Worm (Caenorhabditis elegans) whole organism, L3 larva: ENCODE results near the gene W09D10.4.

Experiments
- R02D3.7 ChIP-seq: fragments of 150-350 bp; optimal IDR thresholded peaks from 2 replicates; lab custom pipeline; 2014; ENCODE audit warnings: missing biosample characterization, missing genetic modification characterization
- ZK546.5 ChIP-seq: sonication (generic microtip); optimal IDR thresholded peaks from 2 replicates; lab custom pipeline; 2017; ENCODE audit warnings: missing biosample characterization, missing genetic modification characterization
- aly-2 ChIP-seq: fragments of 150-350 bp; optimal IDR thresholded peaks from 2 replicates; lab custom pipeline; 2014; ENCODE audit warnings: missing biosample characterization, missing genetic modification characterization
- ama-1 ChIP-seq: fragments of 150-350 bp; optimal IDR thresholded peaks from 2 replicates; lab custom pipeline; 2018
- ceh-16 ChIP-seq: sonication (generic microtip); optimal IDR thresholded peaks from 2 replicates; lab custom pipeline; 2017; ENCODE audit warnings: missing biosample characterization, missing genetic modification characterization
- ceh-28 ChIP-seq: fragments of 150-350 bp; optimal IDR thresholded peaks from 2 replicates; lab custom pipeline; 2014; ENCODE audit warnings: missing biosample characterization, missing genetic modification reagents, missing genetic modification characterization
- ceh-82 ChIP-seq: fragments of 150-350 bp; optimal IDR thresholded peaks from 2 replicates; lab custom pipeline; 2014; ENCODE audit warnings: missing biosample characterization, missing genetic modification characterization
- ceh-9 ChIP-seq: sonication (generic microtip); optimal IDR thresholded peaks from 2 replicates; lab custom pipeline; 2018; ENCODE audit warnings: missing biosample characterization, missing genetic modification characterization
- daf-12 ChIP-seq: fragments of 150-350 bp; optimal IDR thresholded peaks from 2 replicates; lab custom pipeline; 2014; ENCODE audit warnings: missing biosample characterization, missing genetic modification reagents, missing genetic modification characterization
- egl-27 ChIP-seq: sonication (generic microtip); optimal IDR thresholded peaks from 4 replicates; lab custom pipeline; 2017; ENCODE audit warnings: missing biosample characterization, missing genetic modification reagents, missing genetic modification characterization
- egl-5 ChIP-seq: fragments of 150-350 bp; optimal IDR thresholded peaks from 2 replicates; lab custom pipeline; 2017; ENCODE audit warnings: missing biosample characterization, missing genetic modification reagents, missing genetic modification characterization, inconsistent platforms
- elt-1 ChIP-seq: fragments of 150-350 bp; optimal IDR thresholded peaks from 2 replicates; lab custom pipeline; 2014; ENCODE audit warnings: missing biosample characterization, missing genetic modification characterization
- elt-2 ChIP-seq: sonication (generic microtip); optimal IDR thresholded peaks from 2 replicates; lab custom pipeline; 2016; ENCODE audit warnings: missing genetic modification reagents, mild to moderate bottlenecking, missing genetic modification characterization, missing compliant biosample characterization
- elt-3 ChIP-seq, 3 experiments: fragments of 150-350 bp in 1 of 3; sonication (generic microtip) in 2 of 3; optimal IDR thresholded peaks; 2 replicates in 2 of 3; 4 replicates in 1 of 3; lab custom pipeline; 2014 to 2017; ENCODE audit warnings: missing biosample characterization in 3 of 3, missing genetic modification characterization in 3 of 3
- eor-1 ChIP-seq, 2 experiments: fragments of 150-350 bp; optimal IDR thresholded peaks; 2 replicates each; lab custom pipeline; 2014 to 2018; ENCODE audit warnings: missing biosample characterization in 2 of 2, missing genetic modification characterization in 2 of 2
- fkh-10 ChIP-seq: sonication (generic microtip); optimal IDR thresholded peaks from 2 replicates; lab custom pipeline; 2017; ENCODE audit warnings: missing biosample characterization, missing genetic modification reagents, missing genetic modification characterization
- fkh-2 ChIP-seq: fragments of 150-350 bp; optimal IDR thresholded peaks from 2 replicates; lab custom pipeline; 2014; ENCODE audit warnings: missing biosample characterization, missing genetic modification reagents, missing genetic modification characterization
- fos-1 ChIP-seq: fragments of 150-350 bp; optimal IDR thresholded peaks from 2 replicates; lab custom pipeline; 2014; ENCODE audit warnings: missing biosample characterization, missing genetic modification characterization
- hmg-11 ChIP-seq: sonication (generic microtip); optimal IDR thresholded peaks from 2 replicates; lab custom pipeline; 2016; ENCODE audit warnings: missing genetic modification characterization, missing compliant biosample characterization
- jun-1 ChIP-seq: fragments of 150-350 bp; optimal IDR thresholded peaks from 2 replicates; lab custom pipeline; 2014; ENCODE audit warnings: missing biosample characterization, missing genetic modification reagents, missing genetic modification characterization
- lin-15B ChIP-seq: fragments of 150-350 bp; optimal IDR thresholded peaks from 2 replicates; lab custom pipeline; 2014; ENCODE audit warnings: missing biosample characterization, missing genetic modification characterization
- lin-39 ChIP-seq: fragments of 150-350 bp; optimal IDR thresholded peaks from 2 replicates; lab custom pipeline; 2018; ENCODE audit warnings: missing biosample characterization, missing genetic modification reagents, missing genetic modification characterization
- lsy-12 ChIP-seq: sonication (generic microtip); optimal IDR thresholded peaks from 2 replicates; lab custom pipeline; 2016; ENCODE audit warnings: mild to moderate bottlenecking, missing genetic modification characterization, missing compliant biosample characterization
- mdl-1 ChIP-seq: fragments of 150-350 bp; optimal IDR thresholded peaks from 2 replicates; lab custom pipeline; 2014; ENCODE audit warnings: missing biosample characterization, missing genetic modification characterization
- mml-1 ChIP-seq: fragments of 150-350 bp; sonication (generic microtip); optimal IDR thresholded peaks from 3 replicates; lab custom pipeline; 2014; ENCODE audit warnings: missing biosample characterization, missing genetic modification characterization
- nfya-1 ChIP-seq: sonication (generic microtip); optimal IDR thresholded peaks from 2 replicates; lab custom pipeline; 2017; ENCODE audit warnings: missing genetic modification characterization, mild to moderate bottlenecking, missing compliant biosample characterization, antibody characterized with exemption, moderate library complexity; ENCODE audit not compliant: insufficient read depth
- nhr-11 ChIP-seq: fragments of 150-350 bp; optimal IDR thresholded peaks from 2 replicates; lab custom pipeline; 2014; ENCODE audit warnings: missing biosample characterization, missing genetic modification characterization
- nhr-12 ChIP-seq: fragments of 150-350 bp; optimal IDR thresholded peaks from 2 replicates; lab custom pipeline; 2014; ENCODE audit warnings: missing biosample characterization, missing genetic modification characterization
- nhr-23 ChIP-seq: fragments of 150-350 bp; optimal IDR thresholded peaks from 2 replicates; lab custom pipeline; 2014; ENCODE audit warnings: missing biosample characterization, missing genetic modification reagents, missing genetic modification characterization
- nhr-237 ChIP-seq: fragments of 150-350 bp; optimal IDR thresholded peaks from 2 replicates; lab custom pipeline; 2014; ENCODE audit warnings: missing biosample characterization, missing genetic modification characterization
- nhr-25 ChIP-seq: sonication (generic microtip); optimal IDR thresholded peaks from 2 replicates; lab custom pipeline; 2017; ENCODE audit warnings: missing biosample characterization, missing genetic modification characterization
- nhr-28 ChIP-seq: fragments of 150-350 bp; optimal IDR thresholded peaks from 2 replicates; lab custom pipeline; 2014; ENCODE audit warnings: missing biosample characterization, missing genetic modification characterization
- nhr-43 ChIP-seq: sonication (generic microtip); optimal IDR thresholded peaks from 2 replicates; lab custom pipeline; 2016; ENCODE audit warnings: mild to moderate bottlenecking, missing genetic modification characterization, missing compliant biosample characterization; ENCODE audit not compliant: poor library complexity, severe bottlenecking
- nhr-67 ChIP-seq: fragments of 150-350 bp; optimal IDR thresholded peaks from 2 replicates; lab custom pipeline; 2014; ENCODE audit warnings: missing biosample characterization, missing genetic modification characterization
- nhr-76 ChIP-seq: fragments of 150-350 bp; sonication (generic microtip); optimal IDR thresholded peaks from 5 replicates; lab custom pipeline; 2014; ENCODE audit warnings: missing biosample characterization, missing genetic modification characterization
- nhr-77 ChIP-seq: fragments of 150-350 bp; optimal IDR thresholded peaks from 2 replicates; lab custom pipeline; 2014; ENCODE audit warnings: missing biosample characterization, missing genetic modification characterization
- pha-4 ChIP-seq: fragments of 150-350 bp; optimal IDR thresholded peaks from 2 replicates; lab custom pipeline; 2014; ENCODE audit warnings: missing biosample characterization, missing genetic modification reagents, missing genetic modification characterization
- pqm-1 ChIP-seq: fragments of 150-350 bp; optimal IDR thresholded peaks from 2 replicates; lab custom pipeline; 2017; ENCODE audit warnings: missing biosample characterization, missing genetic modification characterization, inconsistent platforms
- sea-2 ChIP-seq: fragments of 150-350 bp; sonication (generic microtip); optimal IDR thresholded peaks from 4 replicates; lab custom pipeline; 2014; ENCODE audit warnings: missing biosample characterization, missing genetic modification reagents, missing genetic modification characterization
- skn-1 ChIP-seq: fragments of 150-350 bp; optimal IDR thresholded peaks from 2 replicates; lab custom pipeline; 2014; ENCODE audit warnings: missing biosample characterization, missing genetic modification characterization
- snpc-4 ChIP-seq: fragments of 150-350 bp; optimal IDR thresholded peaks from 2 replicates; lab custom pipeline; 2014; ENCODE audit warnings: missing biosample characterization, missing genetic modification characterization
- tbx-2 ChIP-seq: sonication (generic microtip); optimal IDR thresholded peaks from 2 replicates; lab custom pipeline; 2016; ENCODE audit warnings: mild to moderate bottlenecking, missing genetic modification characterization, missing compliant biosample characterization
- unc-39 ChIP-seq: sonication (generic microtip); optimal IDR thresholded peaks from 4 replicates; lab custom pipeline; 2017; ENCODE audit warnings: missing biosample characterization, missing genetic modification characterization
- unc-62 ChIP-seq: fragments of 150-350 bp; sonication (generic microtip); optimal IDR thresholded peaks from 4 replicates; lab custom pipeline; 2014; ENCODE audit warnings: missing biosample characterization, missing genetic modification reagents, missing genetic modification characterization
- zag-1 ChIP-seq: fragments of 150-350 bp; optimal IDR thresholded peaks from 2 replicates; lab custom pipeline; 2014; ENCODE audit warnings: missing biosample characterization, missing genetic modification characterization
- ztf-11 ChIP-seq: fragments of 150-350 bp; optimal IDR thresholded peaks from 2 replicates; lab custom pipeline; 2014; ENCODE audit warnings: missing biosample characterization, missing genetic modification characterization
- ztf-4 ChIP-seq: fragments of 150-350 bp; optimal IDR thresholded peaks from 2 replicates; lab custom pipeline; 2014; ENCODE audit warnings: missing biosample characterization, missing genetic modification characterization

The W09D10.4 gene

DNA sequence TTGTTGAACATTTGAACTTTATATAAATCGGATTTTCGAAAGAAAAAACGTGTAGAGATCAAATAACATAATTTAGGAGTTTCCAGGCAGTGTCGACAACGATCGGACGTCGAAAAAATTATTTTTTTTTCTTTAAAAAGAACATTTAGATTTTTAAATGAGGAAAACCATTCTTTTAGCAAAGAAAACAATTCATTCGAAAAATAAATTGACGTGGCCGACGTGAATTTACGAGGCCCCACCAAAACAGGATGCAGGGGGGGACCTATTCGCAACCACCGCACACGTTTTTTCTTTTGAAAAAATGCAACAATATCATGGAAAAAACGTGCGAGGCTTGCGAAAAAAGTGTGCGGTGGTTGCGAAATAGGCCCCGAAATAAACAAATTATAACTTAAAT lies 34.1 kb upstream of the W09D10.4 start, which contains the start of gene enu-3.6:
Gene enu-3.6, plus strand, starts transcription at position 392 of the 400 bp plus-strand sequence.
- peak; percentile 1 for TF ChIP-seq elt-2 (tag; lab: Kevin White, UChicago)

DNA sequence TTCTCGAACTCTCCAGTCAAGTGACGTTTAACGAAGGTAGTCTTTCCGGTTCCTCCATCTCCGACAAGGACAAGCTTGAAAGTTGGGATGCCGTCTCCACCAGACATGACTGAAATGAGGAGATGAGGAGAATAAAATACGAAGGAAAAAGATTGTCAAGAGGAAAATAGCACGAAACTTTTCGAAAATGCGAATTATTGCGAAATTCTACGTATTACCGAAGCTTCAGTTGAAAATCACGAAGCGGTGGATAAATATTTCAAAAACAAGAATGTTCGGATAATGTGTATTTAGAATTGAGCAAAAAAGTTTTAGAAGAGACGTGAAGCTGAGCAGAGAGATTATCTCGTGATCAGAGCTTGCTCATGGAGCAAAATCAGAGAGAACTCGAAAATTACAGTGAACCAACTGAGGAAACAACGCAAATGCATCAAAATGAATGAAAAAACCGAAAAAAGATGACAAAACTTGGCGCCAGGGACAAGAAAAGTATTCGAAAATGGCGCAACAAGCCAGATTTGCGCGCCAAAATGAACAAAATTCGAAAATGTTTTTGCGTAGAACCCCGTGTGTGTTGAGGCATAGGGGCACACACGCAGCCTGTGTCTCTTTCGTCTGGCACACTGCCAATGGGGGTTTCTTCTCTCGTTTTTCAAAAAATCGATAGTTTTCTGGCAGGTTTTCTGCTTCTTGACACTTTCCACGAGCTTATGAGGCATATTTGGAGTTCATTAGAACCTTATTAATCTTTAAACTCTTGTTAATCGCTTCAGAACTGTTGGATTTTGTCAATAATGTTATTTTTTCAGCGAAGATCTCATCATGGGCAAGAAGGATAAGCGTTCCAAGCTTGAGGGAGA lies 31.9 kb upstream of the W09D10.4 start, which contains the start of the genes ran-1 and dkc-1:
Gene ran-1, minus strand, starts transcription at position 109 of the 860 bp plus-strand sequence.
Gene dkc-1, plus strand, starts transcription at position 810 of the 860 bp plus-strand sequence.
- TF ChIP-seq jun-1 (tag; lab: Kevin White, UChicago) (no peak), aly-2 (tag; lab: Kevin White, UChicago) (no peak), nhr-76 (tag; lab: Kevin White, UChicago) (no peak), elt-3 (tag; optimal IDR thresholded peaks at IDR 0.05; lab: Kevin White, UChicago) (no peak), snpc-4 (tag; lab: Kevin White, UChicago) (peak; percentile 76), eor-1 (tag; optimal IDR thresholded peaks at IDR 0.05; lab: Kevin White, UChicago) (no peak), elt-1 (tag; lab: Kevin White, UChicago) (no peak), ama-1 (lab: Kevin White, UChicago) (peak; percentile 47), lsy-12 (tag; lab: Kevin White, UChicago) (no peak), nhr-43 (tag; lab: Kevin White, UChicago) (no peak), elt-2 (tag; lab: Kevin White, UChicago) (peak; percentile 55), mdl-1 (no peak), ceh-16 (tag; lab: Kevin White, UChicago) (no peak), ztf-11 (tag; lab: Kevin White, UChicago) (no peak), egl-27 (tag; lab: Kevin White, UChicago) (no peak), sea-2 (no peak), nhr-11 (tag; lab: Kevin White, UChicago) (no peak), ztf-4 (tag; lab: Kevin White, UChicago) (no peak), unc-39 (tag; lab: Kevin White, UChicago) (no peak), nhr-25 (tag; lab: Kevin White, UChicago) (peak; percentile 73), lin-39 (tag; lab: Kevin White, UChicago) (peak; percentile 75), egl-5 (peak; percentile 59), mml-1 (no peak), nhr-67 (tag; lab: Kevin White, UChicago) (no peak), zag-1 (no peak), nhr-77 (tag; lab: Kevin White, UChicago) (no peak), ceh-28 (tag; lab: Kevin White, UChicago) (peak; percentile 74), nfya-1 (tag; lab: Kevin White, UChicago) (peak; percentile 93), pha-4 (tag; lab: Kevin White, UChicago) (peak; percentile 81), nhr-12 (tag; lab: Kevin White, UChicago) (no peak), unc-62 (GFP tag; lab: Kevin White, UChicago) (no peak), hmg-11 (tag; lab: Kevin White, UChicago) (peak; percentile 73), ceh-9 (tag; lab: Kevin White, UChicago) (no peak), ZK546.5 (tag; lab: Kevin White, UChicago) (no peak), nhr-23 (peak; percentile 55), fkh-10 (no peak), R02D3.7 (tag; lab: Kevin White, UChicago) (no peak), pqm-1 (tag; lab: Kevin White, UChicago) (peak; percentile 15), tbx-2 (tag; lab: Kevin White, UChicago) (no peak), nhr-28 (tag; lab: Kevin White, UChicago) (no peak), ceh-82 (tag; lab: Kevin White, UChicago) (no peak), fos-1 (no peak), lin-15B (tag; lab: Kevin White, UChicago) (peak; percentile 72), nhr-237 (no peak), daf-12 (tag; lab: Kevin White, UChicago) (no peak), skn-1 (tag; lab: Kevin White, UChicago) (peak; percentile 82), fkh-2 (no peak)
